Worm (Caenorhabditis elegans) whole organism, L3 larva: ENCODE data around the gene nstp-3.

Experiments
- aly-2 ChIP-seq: fragments of 150-350 bp; optimal IDR thresholded peaks from 2 replicates; lab custom pipeline; 2014; ENCODE audit warnings: missing biosample characterization, missing genetic modification characterization
- elt-1 ChIP-seq: fragments of 150-350 bp; optimal IDR thresholded peaks from 2 replicates; lab custom pipeline; 2014; ENCODE audit warnings: missing biosample characterization, missing genetic modification characterization
- fkh-2 ChIP-seq: fragments of 150-350 bp; optimal IDR thresholded peaks from 2 replicates; lab custom pipeline; 2014; ENCODE audit warnings: missing biosample characterization, missing genetic modification reagents, missing genetic modification characterization
- lin-15B ChIP-seq: fragments of 150-350 bp; optimal IDR thresholded peaks from 2 replicates; lab custom pipeline; 2014; ENCODE audit warnings: missing biosample characterization, missing genetic modification characterization
- lin-39 ChIP-seq: fragments of 150-350 bp; optimal IDR thresholded peaks from 2 replicates; lab custom pipeline; 2018; ENCODE audit warnings: missing biosample characterization, missing genetic modification reagents, missing genetic modification characterization
- nfya-1 ChIP-seq: sonication (generic microtip); optimal IDR thresholded peaks from 2 replicates; lab custom pipeline; 2017; ENCODE audit warnings: missing genetic modification characterization, mild to moderate bottlenecking, missing compliant biosample characterization, antibody characterized with exemption, moderate library complexity; ENCODE audit not compliant: insufficient read depth
- nhr-11 ChIP-seq: fragments of 150-350 bp; optimal IDR thresholded peaks from 2 replicates; lab custom pipeline; 2014; ENCODE audit warnings: missing biosample characterization, missing genetic modification characterization
- nhr-237 ChIP-seq: fragments of 150-350 bp; optimal IDR thresholded peaks from 2 replicates; lab custom pipeline; 2014; ENCODE audit warnings: missing biosample characterization, missing genetic modification characterization
- nhr-25 ChIP-seq: sonication (generic microtip); optimal IDR thresholded peaks from 2 replicates; lab custom pipeline; 2017; ENCODE audit warnings: missing biosample characterization, missing genetic modification characterization
- nhr-77 ChIP-seq: fragments of 150-350 bp; optimal IDR thresholded peaks from 2 replicates; lab custom pipeline; 2014; ENCODE audit warnings: missing biosample characterization, missing genetic modification characterization
- pha-4 ChIP-seq: fragments of 150-350 bp; optimal IDR thresholded peaks from 2 replicates; lab custom pipeline; 2014; ENCODE audit warnings: missing biosample characterization, missing genetic modification reagents, missing genetic modification characterization
- skn-1 ChIP-seq: fragments of 150-350 bp; optimal IDR thresholded peaks from 2 replicates; lab custom pipeline; 2014; ENCODE audit warnings: missing biosample characterization, missing genetic modification characterization
- unc-39 ChIP-seq: sonication (generic microtip); optimal IDR thresholded peaks from 4 replicates; lab custom pipeline; 2017; ENCODE audit warnings: missing biosample characterization, missing genetic modification characterization
- ztf-4 ChIP-seq: fragments of 150-350 bp; optimal IDR thresholded peaks from 2 replicates; lab custom pipeline; 2014; ENCODE audit warnings: missing biosample characterization, missing genetic modification characterization

DNA sequence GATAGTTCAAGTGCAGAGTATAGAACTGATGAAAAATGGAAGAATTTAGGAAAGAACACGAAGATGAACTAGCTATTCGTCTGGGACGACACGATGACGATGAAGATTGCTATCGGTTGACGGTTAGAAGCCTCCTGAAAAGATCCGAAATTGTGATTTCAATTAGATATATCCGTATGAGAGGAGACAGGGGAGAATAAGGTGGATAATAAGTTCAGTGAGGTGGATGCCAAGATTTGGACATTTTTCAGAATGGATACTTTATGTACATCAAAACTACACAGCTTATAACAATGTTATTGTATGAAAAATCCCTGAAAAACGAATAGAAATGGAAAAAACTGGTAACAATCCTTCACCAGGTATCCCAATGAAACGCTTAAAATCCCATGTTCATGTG lies at the start of gene nstp-3:
- no peak for TF ChIP-seq pha-4 (tag; lab: Kevin White, UChicago)
- TF ChIP-seq fkh-2 (tag; lab: Kevin White, UChicago), result no peak
- no peak for TF ChIP-seq elt-1 (tag; lab: Kevin White, UChicago)
- TF ChIP-seq nhr-25 (tag; lab: Kevin White, UChicago), result no peak
- no peak for TF ChIP-seq nhr-237 (tag; lab: Kevin White, UChicago)
- no peak for TF ChIP-seq nfya-1
- TF ChIP-seq ztf-4, result no peak
- TF ChIP-seq nhr-77, result no peak
- no peak for TF ChIP-seq nhr-11 (tag; lab: Kevin White, UChicago)
- TF ChIP-seq lin-15B (tag; lab: Kevin White, UChicago), result no peak
- no peak for TF ChIP-seq aly-2 (tag; lab: Kevin White, UChicago)
- TF ChIP-seq unc-39, result no peak
- TF ChIP-seq lin-39 (tag; lab: Kevin White, UChicago), result no peak
- TF ChIP-seq skn-1 (tag; lab: Kevin White, UChicago), result no peak
